Fruit fly (Drosophila melanogaster) whole organism, prepupa: ENCODE results near the gene Gr39a.

ENCODE experiments used
- Blimp-1 ChIP-seq: fragments of 200-800 bp; sonication (Bioruptor generic); optimal IDR thresholded peaks from 3 replicates; lab custom pipeline; 2017; ENCODE audit warnings: missing biosample characterization, missing genetic modification characterization, mild to moderate bottlenecking, moderate library complexity, missing genetic modification reagents
- CG10631 ChIP-seq: fragments of 200-800 bp; sonication (Bioruptor generic); optimal IDR thresholded peaks from 2 replicates; lab custom pipeline; 2016; ENCODE audit warnings: missing biosample characterization, missing genetic modification characterization
- CG10669 ChIP-seq: fragments of 200-800 bp; sonication (Bioruptor generic); optimal IDR thresholded peaks from 3 replicates; lab custom pipeline; 2018; ENCODE audit warnings: missing biosample characterization, mild to moderate bottlenecking, missing genetic modification characterization, moderate library complexity
- CG11902 ChIP-seq: fragments of 200-800 bp; sonication (Bioruptor generic); optimal IDR thresholded peaks from 3 replicates; lab custom pipeline; 2016; ENCODE audit warnings: missing biosample characterization, missing genetic modification characterization
- CG15336 ChIP-seq: fragments of 200-800 bp; sonication (Bioruptor generic); IDR thresholded peaks from 2 replicates; pipeline ENCODE4 v1.3.6; 2022; ENCODE audit warnings: missing biosample characterization, missing genetic modification characterization
- CG1621 ChIP-seq: fragments of 200-800 bp; sonication (Bioruptor generic); optimal IDR thresholded peaks from 3 replicates; lab custom pipeline; 2018; ENCODE audit warnings: missing biosample characterization, mild to moderate bottlenecking, missing genetic modification characterization
- CG16779 ChIP-seq: fragments of 200-800 bp; sonication (Bioruptor generic); optimal IDR thresholded peaks from 3 replicates; lab custom pipeline; 2017; ENCODE audit warnings: missing biosample characterization, mild to moderate bottlenecking, missing genetic modification characterization
- CG3032 ChIP-seq: fragments of 200-800 bp; optimal IDR thresholded peaks from 2 replicates; lab custom pipeline; 2019; ENCODE audit warnings: missing biosample characterization, mild to moderate bottlenecking, missing genetic modification characterization, moderate library complexity
- CG32006 ChIP-seq: fragments of 200-800 bp; sonication (Bioruptor generic); optimal IDR thresholded peaks from 3 replicates; lab custom pipeline; 2017; ENCODE audit warnings: missing biosample characterization, mild to moderate bottlenecking, missing genetic modification characterization
- CG34406 ChIP-seq: fragments of 200-800 bp; sonication (Bioruptor generic); optimal IDR thresholded peaks from 3 replicates; lab custom pipeline; 2016; ENCODE audit warnings: missing biosample characterization, missing genetic modification characterization
- CG3919 ChIP-seq: fragments of 200-800 bp; sonication (Bioruptor generic); optimal IDR thresholded peaks from 3 replicates; lab custom pipeline; 2016; ENCODE audit warnings: missing biosample characterization, missing genetic modification characterization
- CG4318 ChIP-seq: fragments of 200-800 bp; sonication (Bioruptor generic); optimal IDR thresholded peaks from 3 replicates; lab custom pipeline; 2017; ENCODE audit warnings: missing biosample characterization, mild to moderate bottlenecking, missing genetic modification characterization
- CG6163 ChIP-seq: fragments of 200-800 bp; sonication (Bioruptor generic); IDR thresholded peaks from 3 replicates; pipeline ENCODE4 v1.3.6; 2022; ENCODE audit warnings: missing biosample characterization, missing genetic modification characterization
- CG6792 ChIP-seq: fragments of 200-800 bp; sonication (Bioruptor generic); optimal IDR thresholded peaks from 3 replicates; lab custom pipeline; 2016; ENCODE audit warnings: missing biosample characterization, missing genetic modification characterization
- CG6808 ChIP-seq: fragments of 200-800 bp; sonication (Bioruptor generic); optimal IDR thresholded peaks from 3 replicates; lab custom pipeline; 2017; ENCODE audit warnings: missing biosample characterization, missing genetic modification characterization, mild to moderate bottlenecking, moderate library complexity, missing genetic modification reagents
- CG6854 ChIP-seq: fragments of 200-800 bp; sonication (Bioruptor generic); optimal IDR thresholded peaks from 2 replicates; lab custom pipeline; 2017; ENCODE audit warnings: missing biosample characterization, mild to moderate bottlenecking, missing genetic modification characterization
- CG7368 ChIP-seq: fragments of 200-800 bp; sonication (Bioruptor generic); optimal IDR thresholded peaks from 3 replicates; lab custom pipeline; 2016; ENCODE audit warnings: missing biosample characterization, missing genetic modification characterization
- CG8119 ChIP-seq: fragments of 200-800 bp; sonication (Bioruptor generic); IDR thresholded peaks from 3 replicates; pipeline ENCODE4 v1.3.6; 2022; ENCODE audit warnings: missing biosample characterization, missing genetic modification characterization
- CG8632 ChIP-seq: fragments of 200-800 bp; sonication (Bioruptor generic); optimal IDR thresholded peaks from 3 replicates; lab custom pipeline; 2016; ENCODE audit warnings: missing biosample characterization, missing genetic modification characterization
- CG9139 ChIP-seq: fragments of 200-800 bp; sonication (Bioruptor generic); optimal IDR thresholded peaks from 3 replicates; lab custom pipeline; 2017; ENCODE audit warnings: missing biosample characterization, mild to moderate bottlenecking, missing genetic modification characterization
- Eip75B ChIP-seq: fragments of 200-800 bp; sonication (Bioruptor generic); optimal IDR thresholded peaks from 3 replicates; lab custom pipeline; 2016; ENCODE audit warnings: missing biosample characterization, missing genetic modification characterization
- Ets21C ChIP-seq: fragments of 200-800 bp; sonication (Bioruptor generic); optimal IDR thresholded peaks from 3 replicates; lab custom pipeline; 2016; ENCODE audit warnings: missing biosample characterization, missing genetic modification characterization
- Gug ChIP-seq: fragments of 200-800 bp; sonication (Bioruptor generic); IDR thresholded peaks from 2 replicates; pipeline ENCODE4 v1.3.6; 2022; ENCODE audit warnings: missing biosample characterization, missing genetic modification characterization
- Hr4 ChIP-seq: fragments of 200-800 bp; sonication (Bioruptor generic); optimal IDR thresholded peaks from 3 replicates; lab custom pipeline; 2016; ENCODE audit warnings: missing biosample characterization, missing genetic modification characterization
- Met ChIP-seq: fragments of 200-800 bp; sonication (Bioruptor generic); optimal IDR thresholded peaks from 3 replicates; lab custom pipeline; 2016; ENCODE audit warnings: missing biosample characterization, missing genetic modification characterization
- OdsH ChIP-seq: fragments of 200-800 bp; sonication (Bioruptor generic); optimal IDR thresholded peaks from 3 replicates; lab custom pipeline; 2016; ENCODE audit warnings: missing biosample characterization, missing genetic modification characterization
- Smox ChIP-seq: fragments of 200-800 bp; sonication (Bioruptor generic); optimal IDR thresholded peaks from 3 replicates; lab custom pipeline; 2016; ENCODE audit warnings: missing biosample characterization, missing genetic modification characterization
- Sox14 ChIP-seq: fragments of 200-800 bp; sonication (Bioruptor generic); optimal IDR thresholded peaks from 3 replicates; lab custom pipeline; 2016; ENCODE audit warnings: missing biosample characterization, missing genetic modification characterization
- Sox15 ChIP-seq: fragments of 200-800 bp; sonication (Bioruptor generic); optimal IDR thresholded peaks from 3 replicates; lab custom pipeline; 2016; ENCODE audit warnings: missing biosample characterization, missing genetic modification characterization
- achi ChIP-seq: fragments of 200-800 bp; sonication (Bioruptor generic); optimal IDR thresholded peaks from 3 replicates; lab custom pipeline; 2016; ENCODE audit warnings: missing biosample characterization, missing genetic modification characterization
- acj6 ChIP-seq: fragments of 200-800 bp; sonication (Bioruptor generic); optimal IDR thresholded peaks from 3 replicates; lab custom pipeline; 2016; ENCODE audit warnings: missing biosample characterization, missing genetic modification characterization
- dac ChIP-seq: fragments of 200-800 bp; sonication (Bioruptor generic); optimal IDR thresholded peaks from 2 replicates; lab custom pipeline; 2017; ENCODE audit warnings: missing biosample characterization, mild to moderate bottlenecking, missing genetic modification characterization
- esn ChIP-seq: fragments of 200-800 bp; sonication (Bioruptor generic); optimal IDR thresholded peaks from 2 replicates; lab custom pipeline; 2016; ENCODE audit warnings: missing biosample characterization, mild to moderate bottlenecking, missing genetic modification characterization, moderate library complexity
- fd59A ChIP-seq: fragments of 200-800 bp; sonication (Bioruptor generic); optimal IDR thresholded peaks from 2 replicates; lab custom pipeline; 2017; ENCODE audit warnings: missing biosample characterization, mild to moderate bottlenecking, missing genetic modification characterization, missing genetic modification reagents
- fd85E ChIP-seq: fragments of 200-800 bp; sonication (Bioruptor generic); optimal IDR thresholded peaks from 3 replicates; lab custom pipeline; 2016; ENCODE audit warnings: missing biosample characterization, missing genetic modification characterization
- lz ChIP-seq: fragments of 200-800 bp; sonication (Bioruptor generic); optimal IDR thresholded peaks from 3 replicates; lab custom pipeline; 2016; ENCODE audit warnings: missing biosample characterization, missing genetic modification characterization
- net ChIP-seq: fragments of 200-800 bp; sonication (Bioruptor generic); optimal IDR thresholded peaks from 3 replicates; lab custom pipeline; 2016; ENCODE audit warnings: missing biosample characterization, missing genetic modification characterization
- salr ChIP-seq, 2 experiments: fragments of 200-800 bp; sonication (Bioruptor generic); optimal IDR thresholded peaks; 3 replicates each; lab custom pipeline; 2016 to 2018; ENCODE audit warnings: missing biosample characterization in 2 of 2, missing genetic modification characterization in 2 of 2, mild to moderate bottlenecking in 1 of 2
- spab ChIP-seq: fragments of 200-800 bp; sonication (Bioruptor generic); optimal IDR thresholded peaks from 2 replicates; lab custom pipeline; 2017; ENCODE audit warnings: missing biosample characterization, mild to moderate bottlenecking, missing genetic modification characterization, missing genetic modification reagents
- svp ChIP-seq: fragments of 200-800 bp; sonication (Bioruptor generic); peaks from one replicate; lab custom pipeline; 2016; ENCODE audit warnings: missing biosample characterization, missing genetic modification characterization
- topi ChIP-seq: fragments of 200-800 bp; sonication (Bioruptor generic); optimal IDR thresholded peaks from 3 replicates; lab custom pipeline; 2016; ENCODE audit warnings: missing biosample characterization, missing genetic modification characterization
- vri ChIP-seq: fragments of 200-800 bp; sonication (Bioruptor generic); optimal IDR thresholded peaks from 3 replicates; lab custom pipeline; 2016; ENCODE audit warnings: missing biosample characterization, mild to moderate bottlenecking, missing genetic modification characterization

Gr39a gene

DNA sequence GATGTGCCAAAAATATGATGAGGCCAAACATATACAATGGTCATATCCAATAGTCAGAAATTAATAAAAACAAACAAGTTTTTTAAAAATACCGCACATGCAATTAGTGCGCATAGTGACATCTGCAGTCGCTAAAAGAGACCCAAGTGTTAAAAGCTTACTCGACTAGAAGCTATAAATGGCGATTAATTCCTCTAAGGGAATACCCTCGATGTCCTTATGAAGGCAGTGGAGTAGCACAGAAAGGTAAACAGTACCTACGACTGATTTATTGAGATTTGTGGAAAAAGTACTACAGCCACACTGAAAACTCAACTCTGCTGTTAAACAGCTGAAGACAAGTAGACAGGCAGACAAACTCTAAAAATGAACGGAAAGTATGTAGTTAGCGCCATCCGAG lies 29.7 kb upstream of the Gr39a start (continued):
- TF ChIP-seq fd59A (GFP tag; lab: Kevin White, UChicago) (no peak), CG10669 (no peak), CG8119 (GFP tag; lab: Robert Waterston, UW) (no peak), CG6808 (GFP tag; lab: Kevin White, UChicago) (no peak), CG6854 (GFP tag; lab: Kevin White, UChicago) (no peak), CG6792 (peak; percentile 23), Blimp-1 (no peak), lz (GFP tag; lab: Kevin White, UChicago) (peak; percentile 48), fd85E (no peak), CG8632 (GFP tag; lab: Kevin White, UChicago) (no peak), CG10631 (GFP tag; lab: Kevin White, UChicago) (peak; percentile 41), CG9139 (GFP tag; lab: Kevin White, UChicago) (no peak), Smox (GFP tag; lab: Kevin White, UChicago) (peak; percentile 34), achi (GFP tag; lab: Kevin White, UChicago) (peak; percentile 48), CG7368 (GFP tag; lab: Kevin White, UChicago) (peak; percentile 41), Sox14 (peak; percentile 52), salr (GFP tag; optimal IDR thresholded peaks at IDR 0.05; lab: Kevin White, UChicago) (no peak), net (GFP tag; lab: Kevin White, UChicago) (no peak), CG32006 (GFP tag; lab: Kevin White, UChicago) (no peak), topi (GFP tag; lab: Kevin White, UChicago) (peak; percentile 33), CG34406 (GFP tag; lab: Kevin White, UChicago) (no peak)

- TF ChIP-seq Gug (GFP tag; lab: Robert Waterston, UW): no peak
- TF ChIP-seq esn (GFP tag; lab: Kevin White, UChicago): peak; percentile 27
- no peak for TF ChIP-seq CG4318 (GFP tag; lab: Kevin White, UChicago)
- TF ChIP-seq acj6: no peak
- no peak for TF ChIP-seq dac
- no peak for TF ChIP-seq Sox15 (GFP tag; lab: Kevin White, UChicago)
- TF ChIP-seq Hr4 (GFP tag; lab: Kevin White, UChicago): no peak
- TF ChIP-seq Sox14: peak; percentile 50
- TF ChIP-seq Blimp-1: no peak
- TF ChIP-seq Ets21C (GFP tag; lab: Kevin White, UChicago): no peak
- TF ChIP-seq CG15336 (GFP tag; lab: Robert Waterston, UW): 0 out of 2 replicates have a peak, but pooled peaks have one; percentile 15
- peak; percentile 1 for TF ChIP-seq Smox (GFP tag; lab: Kevin White, UChicago)
- TF ChIP-seq CG6854 (GFP tag; lab: Kevin White, UChicago): no peak
- no peak for TF ChIP-seq CG10631 (GFP tag; lab: Kevin White, UChicago)
- no peak for TF ChIP-seq Met (GFP tag; lab: Kevin White, UChicago)
- TF ChIP-seq CG1621: no peak
- no peak for TF ChIP-seq CG8119 (GFP tag; lab: Robert Waterston, UW)
- TF ChIP-seq CG3919 (GFP tag; lab: Kevin White, UChicago): no peak
- TF ChIP-seq CG11902: no peak
- no peak for TF ChIP-seq CG6163 (GFP tag; lab: Robert Waterston, UW)
- no peak for TF ChIP-seq CG3032 (tag; lab: Kevin White, UChicago)
- TF ChIP-seq OdsH: no peak
- TF ChIP-seq spab: no peak
- TF ChIP-seq svp (GFP tag; lab: Kevin White, UChicago): no peak
- no peak for TF ChIP-seq CG34406 (GFP tag; lab: Kevin White, UChicago)
- TF ChIP-seq CG16779: no peak
- no peak for TF ChIP-seq CG32006 (GFP tag; lab: Kevin White, UChicago)
- TF ChIP-seq Eip75B (GFP tag; lab: Kevin White, UChicago): no peak
- TF ChIP-seq vri (GFP tag; lab: Kevin White, UChicago): peak; percentile 19
Measured at dm6 chr2L:21262832-21263231, 27.7 kb upstream of the Gr39a start, which contains the start of gene CG8671. TSS of gene CG8671 (plus strand) at chr2L:21262956.
